Fruit fly (Drosophila melanogaster): ENCODE measurements around the gene Clk.

dm6 chr3L:7813422-7813821, 38.0 kb upstream of the Clk start:
- no peak for TF ChIP-seq CG15710 (tag; optimal IDR thresholded peaks at IDR 0.05)
- no peak for TF ChIP-seq EcR (GFP tag; optimal IDR thresholded peaks at IDR 0.05)
- no peak for TF ChIP-seq Pif1B (GFP tag; optimal IDR thresholded peaks at IDR 0.05)
- TF ChIP-seq CG14655 (GFP tag; optimal IDR thresholded peaks at IDR 0.05), result no peak
- TF ChIP-seq CG32121 (GFP tag; IDR thresholded peaks at IDR 0.05), result no peak
- no peak for TF ChIP-seq fd96Ca (GFP tag; IDR thresholded peaks at IDR 0.05)
- no peak for TF ChIP-seq CG10348 (GFP tag; IDR thresholded peaks at IDR 0.05)
- TF ChIP-seq D1 (tag; optimal IDR thresholded peaks at IDR 0.05), result peak; percentile 58
- no peak for TF ChIP-seq CG12605 (GFP tag; IDR thresholded peaks at IDR 0.05)
- no peak for TF ChIP-seq CG17806 (tag; optimal IDR thresholded peaks at IDR 0.05)
- no peak for TF ChIP-seq CG9948 (tag; optimal IDR thresholded peaks at IDR 0.05)

Data from whole organism, pupa.